Fruit fly (Drosophila melanogaster) whole organism, prepupa: ENCODE results near the gene CG15468.

Experiments used
- CG10631 ChIP-seq: fragments of 200-800 bp; sonication (Bioruptor generic); optimal IDR thresholded peaks from 2 replicates; lab custom pipeline; 2016; ENCODE audit warnings: missing biosample characterization, missing genetic modification characterization
- CG11294 ChIP-seq: fragments of 200-800 bp; sonication (Bioruptor generic); IDR thresholded peaks from 2 replicates; pipeline ENCODE4 v1.3.6; 2022; ENCODE audit warnings: missing biosample characterization, missing genetic modification characterization
- CG11762 ChIP-seq: fragments of 200-800 bp; sonication (Bioruptor generic); optimal IDR thresholded peaks from 3 replicates; lab custom pipeline; 2016; ENCODE audit warnings: missing biosample characterization, missing genetic modification characterization; ENCODE audit not compliant: insufficient read depth
- CG11902 ChIP-seq: fragments of 200-800 bp; sonication (Bioruptor generic); optimal IDR thresholded peaks from 3 replicates; lab custom pipeline; 2016; ENCODE audit warnings: missing biosample characterization, missing genetic modification characterization
- CG15336 ChIP-seq: fragments of 200-800 bp; sonication (Bioruptor generic); IDR thresholded peaks from 2 replicates; pipeline ENCODE4 v1.3.6; 2022; ENCODE audit warnings: missing biosample characterization, missing genetic modification characterization
- CG1621 ChIP-seq: fragments of 200-800 bp; sonication (Bioruptor generic); optimal IDR thresholded peaks from 3 replicates; lab custom pipeline; 2018; ENCODE audit warnings: missing biosample characterization, mild to moderate bottlenecking, missing genetic modification characterization
- CG16779 ChIP-seq: fragments of 200-800 bp; sonication (Bioruptor generic); optimal IDR thresholded peaks from 3 replicates; lab custom pipeline; 2017; ENCODE audit warnings: missing biosample characterization, mild to moderate bottlenecking, missing genetic modification characterization
- CG3032 ChIP-seq: fragments of 200-800 bp; optimal IDR thresholded peaks from 2 replicates; lab custom pipeline; 2019; ENCODE audit warnings: missing biosample characterization, mild to moderate bottlenecking, missing genetic modification characterization, moderate library complexity
- CG31627 ChIP-seq: fragments of 200-800 bp; sonication (Bioruptor generic); optimal IDR thresholded peaks from 3 replicates; lab custom pipeline; 2016; ENCODE audit warnings: missing biosample characterization, missing genetic modification characterization
- CG32006 ChIP-seq: fragments of 200-800 bp; sonication (Bioruptor generic); optimal IDR thresholded peaks from 3 replicates; lab custom pipeline; 2017; ENCODE audit warnings: missing biosample characterization, mild to moderate bottlenecking, missing genetic modification characterization
- CG34406 ChIP-seq: fragments of 200-800 bp; sonication (Bioruptor generic); optimal IDR thresholded peaks from 3 replicates; lab custom pipeline; 2016; ENCODE audit warnings: missing biosample characterization, missing genetic modification characterization
- CG6163 ChIP-seq: fragments of 200-800 bp; sonication (Bioruptor generic); IDR thresholded peaks from 3 replicates; pipeline ENCODE4 v1.3.6; 2022; ENCODE audit warnings: missing biosample characterization, missing genetic modification characterization
- CG6276 ChIP-seq: fragments of 200-800 bp; sonication (Bioruptor generic); optimal IDR thresholded peaks from 2 replicates; lab custom pipeline; 2017; ENCODE audit warnings: missing biosample characterization, mild to moderate bottlenecking, missing genetic modification characterization
- CG6792 ChIP-seq: fragments of 200-800 bp; sonication (Bioruptor generic); optimal IDR thresholded peaks from 3 replicates; lab custom pipeline; 2016; ENCODE audit warnings: missing biosample characterization, missing genetic modification characterization
- CG6808 ChIP-seq: fragments of 200-800 bp; sonication (Bioruptor generic); optimal IDR thresholded peaks from 3 replicates; lab custom pipeline; 2017; ENCODE audit warnings: missing biosample characterization, missing genetic modification characterization, mild to moderate bottlenecking, moderate library complexity, missing genetic modification reagents
- CG6854 ChIP-seq: fragments of 200-800 bp; sonication (Bioruptor generic); optimal IDR thresholded peaks from 2 replicates; lab custom pipeline; 2017; ENCODE audit warnings: missing biosample characterization, mild to moderate bottlenecking, missing genetic modification characterization
- CG7368 ChIP-seq: fragments of 200-800 bp; sonication (Bioruptor generic); optimal IDR thresholded peaks from 3 replicates; lab custom pipeline; 2016; ENCODE audit warnings: missing biosample characterization, missing genetic modification characterization
- CG8119 ChIP-seq: fragments of 200-800 bp; sonication (Bioruptor generic); IDR thresholded peaks from 3 replicates; pipeline ENCODE4 v1.3.6; 2022; ENCODE audit warnings: missing biosample characterization, missing genetic modification characterization
- CG8319 ChIP-seq: fragments of 200-800 bp; sonication (Bioruptor generic); optimal IDR thresholded peaks from 3 replicates; lab custom pipeline; 2016; ENCODE audit warnings: missing biosample characterization, missing genetic modification characterization
- CG8632 ChIP-seq: fragments of 200-800 bp; sonication (Bioruptor generic); optimal IDR thresholded peaks from 3 replicates; lab custom pipeline; 2016; ENCODE audit warnings: missing biosample characterization, missing genetic modification characterization
- CG9139 ChIP-seq: fragments of 200-800 bp; sonication (Bioruptor generic); optimal IDR thresholded peaks from 3 replicates; lab custom pipeline; 2017; ENCODE audit warnings: missing biosample characterization, mild to moderate bottlenecking, missing genetic modification characterization
- Eip75B ChIP-seq: fragments of 200-800 bp; sonication (Bioruptor generic); optimal IDR thresholded peaks from 3 replicates; lab custom pipeline; 2016; ENCODE audit warnings: missing biosample characterization, missing genetic modification characterization
- Eip78C ChIP-seq: fragments of 200-800 bp; sonication (Bioruptor generic); peaks from one replicate; lab custom pipeline; 2016; ENCODE audit warnings: missing biosample characterization, missing genetic modification characterization
- Eip93F ChIP-seq: fragments of 200-800 bp; sonication (Bioruptor generic); optimal IDR thresholded peaks from 2 replicates; lab custom pipeline; 2016; ENCODE audit warnings: missing biosample characterization, mild to moderate bottlenecking, missing genetic modification characterization
- Ets21C ChIP-seq: fragments of 200-800 bp; sonication (Bioruptor generic); optimal IDR thresholded peaks from 3 replicates; lab custom pipeline; 2016; ENCODE audit warnings: missing biosample characterization, missing genetic modification characterization
- Ets96B ChIP-seq: fragments of 200-800 bp; optimal IDR thresholded peaks from 2 replicates; lab custom pipeline; 2019; ENCODE audit warnings: missing biosample characterization, mild to moderate bottlenecking, missing genetic modification characterization, moderate library complexity
- Gug ChIP-seq: fragments of 200-800 bp; sonication (Bioruptor generic); IDR thresholded peaks from 2 replicates; pipeline ENCODE4 v1.3.6; 2022; ENCODE audit warnings: missing biosample characterization, missing genetic modification characterization
- Hr38 ChIP-seq: sonication (Bioruptor generic); optimal IDR thresholded peaks from 2 replicates; lab custom pipeline; 2016; ENCODE audit warnings: missing biosample characterization, missing genetic modification characterization
- Hr4 ChIP-seq: fragments of 200-800 bp; sonication (Bioruptor generic); optimal IDR thresholded peaks from 3 replicates; lab custom pipeline; 2016; ENCODE audit warnings: missing biosample characterization, missing genetic modification characterization
- Lpt ChIP-seq: fragments of 200-800 bp; sonication (Bioruptor generic); optimal IDR thresholded peaks from 3 replicates; lab custom pipeline; 2016; ENCODE audit warnings: missing biosample characterization, missing genetic modification characterization
- Met ChIP-seq: fragments of 200-800 bp; sonication (Bioruptor generic); optimal IDR thresholded peaks from 3 replicates; lab custom pipeline; 2016; ENCODE audit warnings: missing biosample characterization, missing genetic modification characterization
- OdsH ChIP-seq: fragments of 200-800 bp; sonication (Bioruptor generic); optimal IDR thresholded peaks from 3 replicates; lab custom pipeline; 2016; ENCODE audit warnings: missing biosample characterization, missing genetic modification characterization
- Smox ChIP-seq: fragments of 200-800 bp; sonication (Bioruptor generic); optimal IDR thresholded peaks from 3 replicates; lab custom pipeline; 2016; ENCODE audit warnings: missing biosample characterization, missing genetic modification characterization
- Sox102F ChIP-seq: fragments of 200-800 bp; sonication (Bioruptor generic); optimal IDR thresholded peaks from 2 replicates; lab custom pipeline; 2016; ENCODE audit warnings: missing biosample characterization, mild to moderate bottlenecking, missing genetic modification characterization
- Sox15 ChIP-seq: fragments of 200-800 bp; sonication (Bioruptor generic); optimal IDR thresholded peaks from 3 replicates; lab custom pipeline; 2016; ENCODE audit warnings: missing biosample characterization, missing genetic modification characterization
- acj6 ChIP-seq: fragments of 200-800 bp; sonication (Bioruptor generic); optimal IDR thresholded peaks from 3 replicates; lab custom pipeline; 2016; ENCODE audit warnings: missing biosample characterization, missing genetic modification characterization
- cyc ChIP-seq: fragments of 200-800 bp; sonication (Bioruptor generic); optimal IDR thresholded peaks from 3 replicates; lab custom pipeline; 2016; ENCODE audit warnings: missing biosample characterization, missing genetic modification characterization
- dac ChIP-seq: fragments of 200-800 bp; sonication (Bioruptor generic); optimal IDR thresholded peaks from 2 replicates; lab custom pipeline; 2017; ENCODE audit warnings: missing biosample characterization, mild to moderate bottlenecking, missing genetic modification characterization
- eg ChIP-seq: fragments of 200-800 bp; sonication (Bioruptor generic); IDR thresholded peaks from 3 replicates; pipeline ENCODE4 v1.3.6; 2022; ENCODE audit warnings: missing biosample characterization, missing genetic modification characterization
- fd59A ChIP-seq: fragments of 200-800 bp; sonication (Bioruptor generic); optimal IDR thresholded peaks from 2 replicates; lab custom pipeline; 2017; ENCODE audit warnings: missing biosample characterization, mild to moderate bottlenecking, missing genetic modification characterization, missing genetic modification reagents
- fd85E ChIP-seq: fragments of 200-800 bp; sonication (Bioruptor generic); optimal IDR thresholded peaks from 3 replicates; lab custom pipeline; 2016; ENCODE audit warnings: missing biosample characterization, missing genetic modification characterization
- fkh ChIP-seq: fragments of 200-800 bp; sonication (Bioruptor generic); optimal IDR thresholded peaks from 3 replicates; lab custom pipeline; 2017; ENCODE audit warnings: missing biosample characterization, mild to moderate bottlenecking, missing genetic modification characterization, moderate library complexity
- lz ChIP-seq: fragments of 200-800 bp; sonication (Bioruptor generic); optimal IDR thresholded peaks from 3 replicates; lab custom pipeline; 2016; ENCODE audit warnings: missing biosample characterization, missing genetic modification characterization
- net ChIP-seq: fragments of 200-800 bp; sonication (Bioruptor generic); optimal IDR thresholded peaks from 3 replicates; lab custom pipeline; 2016; ENCODE audit warnings: missing biosample characterization, missing genetic modification characterization
- pdm3 ChIP-seq: fragments of 200-800 bp; sonication (Bioruptor generic); optimal IDR thresholded peaks from 3 replicates; lab custom pipeline; 2016; ENCODE audit warnings: missing biosample characterization, missing genetic modification characterization
- spab ChIP-seq: fragments of 200-800 bp; sonication (Bioruptor generic); optimal IDR thresholded peaks from 2 replicates; lab custom pipeline; 2017; ENCODE audit warnings: missing biosample characterization, mild to moderate bottlenecking, missing genetic modification characterization, missing genetic modification reagents
- ss ChIP-seq, 2 experiments: fragments of 200-800 bp; sonication (Bioruptor generic); optimal IDR thresholded peaks; 2 replicates in 1 of 2; 3 replicates in 1 of 2; lab custom pipeline; 2017 to 2018; ENCODE audit warnings: mild to moderate bottlenecking in 2 of 2, missing biosample characterization in 2 of 2, missing genetic modification characterization in 2 of 2, moderate library complexity in 1 of 2
- svp ChIP-seq: fragments of 200-800 bp; sonication (Bioruptor generic); peaks from one replicate; lab custom pipeline; 2016; ENCODE audit warnings: missing biosample characterization, missing genetic modification characterization
- topi ChIP-seq: fragments of 200-800 bp; sonication (Bioruptor generic); optimal IDR thresholded peaks from 3 replicates; lab custom pipeline; 2016; ENCODE audit warnings: missing biosample characterization, missing genetic modification characterization
- vri ChIP-seq: fragments of 200-800 bp; sonication (Bioruptor generic); optimal IDR thresholded peaks from 3 replicates; lab custom pipeline; 2016; ENCODE audit warnings: missing biosample characterization, mild to moderate bottlenecking, missing genetic modification characterization

The CG15468 gene

dm6 chrX:5010116-5010515 lies 49.2 kb upstream of the CG15468 start (continued):
- TF ChIP-seq CG16779 (no peak), fd85E (GFP tag; lab: Kevin White, UChicago) (no peak), CG6808 (GFP tag; lab: Kevin White, UChicago) (no peak), CG11294 (GFP tag; lab: Robert Waterston, UW) (no peak), Eip75B (GFP tag; lab: Kevin White, UChicago) (no peak), svp (GFP tag; lab: Kevin White, UChicago) (peak; percentile 61), vri (GFP tag; lab: Kevin White, UChicago) (no peak), spab (GFP tag; lab: Kevin White, UChicago) (peak; percentile 12), CG15336 (0 out of 2 replicates have a peak, but pooled peaks have one; percentile 22)

dm6 chrX:5002748-5003147 lies 41.8 kb upstream of the CG15468 start:
- peak; percentile 26 for TF ChIP-seq Lpt
- no peak for TF ChIP-seq fd59A
- 0 out of 2 replicates have a peak, but pooled peaks have one; percentile 8 for TF ChIP-seq CG11294 (GFP tag; lab: Robert Waterston, UW)
- TF ChIP-seq Sox15 (GFP tag; lab: Kevin White, UChicago) = no peak
- no peak for TF ChIP-seq CG9139 (GFP tag; lab: Kevin White, UChicago)
- no peak for TF ChIP-seq Ets21C (GFP tag; lab: Kevin White, UChicago)
- TF ChIP-seq fd85E (GFP tag; lab: Kevin White, UChicago) = no peak
- TF ChIP-seq CG1621 (tag; lab: Kevin White, UChicago) = no peak
- TF ChIP-seq CG34406 (GFP tag; lab: Kevin White, UChicago) = no peak
- TF ChIP-seq Hr38 (GFP tag; lab: Kevin White, UChicago) = no peak
- TF ChIP-seq CG11762 (GFP tag; lab: Kevin White, UChicago) = no peak
- TF ChIP-seq CG6854 (GFP tag; lab: Kevin White, UChicago) = no peak
- TF ChIP-seq dac (GFP tag; lab: Kevin White, UChicago) = peak; percentile 28
- TF ChIP-seq vri (GFP tag; lab: Kevin White, UChicago) = no peak
- peak; percentile 77 for TF ChIP-seq CG8119 (GFP tag; lab: Robert Waterston, UW)
- TF ChIP-seq fkh (GFP tag; lab: Kevin White, UChicago) = no peak
- TF ChIP-seq CG15336 = peak; percentile 77
- TF ChIP-seq Smox (GFP tag; lab: Kevin White, UChicago) = no peak
- TF ChIP-seq net (GFP tag; lab: Kevin White, UChicago) = peak; percentile 17
- TF ChIP-seq svp (GFP tag; lab: Kevin White, UChicago) = peak; percentile 46
- TF ChIP-seq cyc (GFP tag; lab: Kevin White, UChicago) = no peak
- peak; percentile 13 for TF ChIP-seq pdm3 (GFP tag; lab: Kevin White, UChicago)
- TF ChIP-seq CG8319 = no peak
- no peak for TF ChIP-seq CG16779
- no peak for TF ChIP-seq CG6792 (GFP tag; lab: Kevin White, UChicago)
- peak; percentile 41 for TF ChIP-seq OdsH (GFP tag; lab: Kevin White, UChicago)
- no peak for TF ChIP-seq lz
- TF ChIP-seq Hr4 = peak; percentile 57
- no peak for TF ChIP-seq CG11902 (GFP tag; lab: Kevin White, UChicago)
- no peak for TF ChIP-seq Ets96B (tag; lab: Kevin White, UChicago)
- TF ChIP-seq Eip75B (GFP tag; lab: Kevin White, UChicago) = peak; percentile 14
- TF ChIP-seq CG7368 (GFP tag; lab: Kevin White, UChicago) = no peak
- TF ChIP-seq CG10631 (GFP tag; lab: Kevin White, UChicago) = peak; percentile 48
- peak; percentile 44 for TF ChIP-seq acj6 (GFP tag; lab: Kevin White, UChicago)
- no peak for TF ChIP-seq CG8632 (GFP tag; lab: Kevin White, UChicago)
- TF ChIP-seq Eip78C (GFP tag; lab: Kevin White, UChicago) = peak; percentile 83
- peak; percentile 79 for TF ChIP-seq CG32006 (GFP tag; lab: Kevin White, UChicago)
- TF ChIP-seq CG6276 (GFP tag; lab: Kevin White, UChicago) = peak; percentile 46
- peak; percentile 10 for TF ChIP-seq Met (GFP tag; lab: Kevin White, UChicago)
- no peak for TF ChIP-seq topi (GFP tag; lab: Kevin White, UChicago)
- TF ChIP-seq CG6163 (GFP tag; lab: Robert Waterston, UW) = peak; percentile 69
- TF ChIP-seq Eip93F (GFP tag; lab: Kevin White, UChicago) = no peak
- no peak for TF ChIP-seq CG31627
- no peak for TF ChIP-seq ss (GFP tag; optimal IDR thresholded peaks at IDR 0.05; lab: Kevin White, UChicago)
- TF ChIP-seq eg (GFP tag; lab: Robert Waterston, UW) = peak; percentile 75
- no peak for TF ChIP-seq CG3032
- TF ChIP-seq Gug (GFP tag; lab: Robert Waterston, UW) = no peak
- no peak for TF ChIP-seq Sox102F
